Fruit fly (Drosophila melanogaster): ENCODE results near the gene CG31156.

DNA sequence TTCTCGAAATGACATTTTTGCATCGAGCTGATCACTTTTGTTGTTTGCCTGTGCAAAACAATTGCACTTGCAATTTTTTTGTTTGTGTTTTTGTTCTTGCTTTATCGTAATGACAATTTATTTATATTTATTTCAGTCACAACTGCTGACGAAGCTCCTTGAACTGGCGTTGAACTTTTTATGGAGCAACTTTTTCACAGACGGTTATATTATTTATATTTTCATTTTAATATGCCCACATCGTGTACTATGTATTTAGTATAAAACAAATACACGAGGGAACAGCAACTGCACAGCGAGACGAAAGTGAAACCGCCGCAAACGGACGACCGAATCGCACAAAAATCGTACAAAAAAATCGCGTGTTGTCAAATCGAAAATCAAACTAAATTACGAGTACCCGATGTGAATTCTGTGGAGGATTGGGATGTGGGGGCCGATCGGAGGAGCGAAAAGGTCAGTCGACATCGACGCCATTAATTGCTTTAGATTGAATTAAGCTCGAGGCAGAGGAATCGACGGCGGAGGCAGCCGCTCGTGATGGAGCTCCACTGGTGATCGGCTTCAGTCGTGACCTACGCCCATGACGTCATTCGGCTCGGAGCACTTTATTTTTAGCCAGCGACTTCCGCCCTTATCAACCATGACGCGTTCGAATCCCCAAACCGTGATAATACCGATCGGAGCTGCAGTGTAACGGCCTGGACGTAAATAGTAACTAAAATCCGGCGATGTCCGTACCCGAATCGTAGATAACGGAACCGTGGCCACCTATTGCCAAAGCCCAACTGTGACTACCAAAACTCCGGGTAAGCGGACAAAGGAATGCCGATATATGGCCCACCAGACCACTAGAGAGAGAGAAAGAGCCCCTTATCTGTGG lies 22.5 kb upstream of the CG31156 start:
- TF ChIP-seq CG17806 (tag; optimal IDR thresholded peaks at IDR 0.05), result no peak
- peak; percentile 59 for TF ChIP-seq EcR (GFP tag; optimal IDR thresholded peaks at IDR 0.05)
- TF ChIP-seq gl (tag; optimal IDR thresholded peaks at IDR 0.05), result no peak
- no peak for TF ChIP-seq CG4496 (GFP tag; IDR thresholded peaks at IDR 0.05)
- peak; percentile 29 for TF ChIP-seq Snoo (tag; optimal IDR thresholded peaks at IDR 0.05)
- no peak for TF ChIP-seq CG34367 (tag; optimal IDR thresholded peaks at IDR 0.05)
- no peak for TF ChIP-seq rn (GFP tag; IDR thresholded peaks at IDR 0.05)
- TF ChIP-seq CG32121 (GFP tag; IDR thresholded peaks at IDR 0.05), result no peak
- no peak for TF ChIP-seq CG12605 (GFP tag; IDR thresholded peaks at IDR 0.05)
- TF ChIP-seq CG8159 (tag; optimal IDR thresholded peaks at IDR 0.05), result no peak

Data from whole organism, pupa.